Fruit fly (Drosophila melanogaster): ENCODE results near the gene eEF1gamma.

eEF1gamma gene

dm6 chr3R:29216484-29216863, 3.5 kb upstream of the eEF1gamma start (continued):
- no peak for TF ChIP-seq Fer1 (GFP tag; optimal IDR thresholded peaks at IDR 0.05)
- TF ChIP-seq sc (optimal IDR thresholded peaks at IDR 0.05) = no peak
- no peak for TF ChIP-seq sc (GFP tag; optimal IDR thresholded peaks at IDR 0.05)
- TF ChIP-seq ewg (GFP tag; optimal IDR thresholded peaks at IDR 0.05) = no peak
- no peak for TF ChIP-seq abd-A (tag; optimal IDR thresholded peaks at IDR 0.05)
- peak; percentile 7 for TF ChIP-seq sens (GFP tag)
- TF ChIP-seq Med (GFP tag) = peak; percentile 1

dm6 chr3R:29217309-29217708, 2.7 kb upstream of the eEF1gamma start:
- TF ChIP-seq ssp (GFP tag; IDR thresholded peaks at IDR 0.05) = no peak
- TF ChIP-seq twi (tag; optimal IDR thresholded peaks at IDR 0.05) = peak; percentile 3
- no peak for TF ChIP-seq ems (GFP tag; optimal IDR thresholded peaks at IDR 0.05)
- no peak for TF ChIP-seq CG11723 (GFP tag; optimal IDR thresholded peaks at IDR 0.05)
- TF ChIP-seq kah (GFP tag; optimal IDR thresholded peaks at IDR 0.05) = no peak
- TF ChIP-seq Mad (GFP tag; optimal IDR thresholded peaks at IDR 0.05) = no peak
- no peak for TF ChIP-seq pita (GFP tag; optimal IDR thresholded peaks at IDR 0.05)
- peak; percentile 14; the same call in 1 of the 2 replicates for TF ChIP-seq chm (GFP tag; IDR thresholded peaks at IDR 0.05)
- TF ChIP-seq gcm (GFP tag; optimal IDR thresholded peaks at IDR 0.05) = peak; percentile 92
- peak; percentile 72 for TF ChIP-seq sens (GFP tag)

- no peak for TF ChIP-seq Gug (GFP tag; IDR thresholded peaks at IDR 0.05)
- peak; percentile 37 for TF ChIP-seq CG10979 (tag; optimal IDR thresholded peaks at IDR 0.05)
- no peak for TF ChIP-seq Sry-δ (GFP tag; optimal IDR thresholded peaks at IDR 0.05)
- peak; percentile 29 for TF ChIP-seq CG12391 (tag; optimal IDR thresholded peaks at IDR 0.05)
- TF ChIP-seq row (GFP tag; IDR thresholded peaks at IDR 0.05) = 0 out of 3 replicates have a peak, but pooled peaks have one; percentile 13
- peak; percentile 7 for TF ChIP-seq CG10267 (tag; optimal IDR thresholded peaks at IDR 0.05)
- TF ChIP-seq CG31365 (tag; optimal IDR thresholded peaks at IDR 0.05) = no peak
- TF ChIP-seq CG31441 (GFP tag; IDR thresholded peaks at IDR 0.05) = peak; percentile 50
- TF ChIP-seq ara (GFP tag; IDR thresholded peaks at IDR 0.05) = peak; percentile 6; the same call in 1 of the 2 replicates
- TF ChIP-seq Sox102F (GFP tag; optimal IDR thresholded peaks at IDR 0.05) = peak; percentile 23
- TF ChIP-seq fd96Cb (tag; optimal IDR thresholded peaks at IDR 0.05) = peak; percentile 11
- peak; percentile 44 for TF ChIP-seq zf30C (GFP tag; optimal IDR thresholded peaks at IDR 0.05)
- peak; percentile 8 for TF ChIP-seq Med (GFP tag)
- peak; percentile 23 for TF ChIP-seq D19A (tag; optimal IDR thresholded peaks at IDR 0.05)
- peak; percentile 33 for TF ChIP-seq CG1603 (tag; optimal IDR thresholded peaks at IDR 0.05)
- TF ChIP-seq CG7372 (GFP tag; IDR thresholded peaks at IDR 0.05) = no peak
- TF ChIP-seq sqz (GFP tag; optimal IDR thresholded peaks at IDR 0.05) = no peak
- TF ChIP-seq dmrt11E (tag; optimal IDR thresholded peaks at IDR 0.05) = peak; percentile 50
- peak; percentile 44 for TF ChIP-seq gem (tag; optimal IDR thresholded peaks at IDR 0.05)
- TF ChIP-seq CG11696 (GFP tag; IDR thresholded peaks at IDR 0.05) = 0 out of 2 replicates have a peak, but pooled peaks have one; percentile 12
- 0 out of 3 replicates have a peak, but pooled peaks have one; percentile 15 for TF ChIP-seq CG17361 (GFP tag; IDR thresholded peaks at IDR 0.05)
- TF ChIP-seq CG18262 (tag; optimal IDR thresholded peaks at IDR 0.05) = peak; percentile 57
- TF ChIP-seq CG14710 (tag; optimal IDR thresholded peaks at IDR 0.05) = peak; percentile 15
- TF ChIP-seq nmo (GFP tag; optimal IDR thresholded peaks at IDR 0.05) = peak; percentile 10
- TF ChIP-seq dmrt99B (tag; optimal IDR thresholded peaks at IDR 0.05) = peak; percentile 48
- peak; percentile 5 for TF ChIP-seq unpg (GFP tag; optimal IDR thresholded peaks at IDR 0.05)
- TF ChIP-seq MTF-1 (GFP tag; optimal IDR thresholded peaks at IDR 0.05; ENCODE audit: borderline replicate concordance) = no peak
- no peak for TF ChIP-seq tap (tag; optimal IDR thresholded peaks at IDR 0.05)
- peak; percentile 66 for TF ChIP-seq sens (GFP tag)
- TF ChIP-seq bsh (GFP tag; optimal IDR thresholded peaks at IDR 0.05) = peak in 1 of 2 experiments; percentile 48
- TF ChIP-seq CG18476 (GFP tag; optimal IDR thresholded peaks at IDR 0.05) = no peak
- peak; percentile 28 for TF ChIP-seq Blimp-1 (GFP tag; optimal IDR thresholded peaks at IDR 0.05)
- no peak for TF ChIP-seq CG17568 (GFP tag; optimal IDR thresholded peaks at IDR 0.05)
- TF ChIP-seq Xrp1 (GFP tag; IDR thresholded peaks at IDR 0.05) = 0 out of 2 replicates have a peak, but pooled peaks have one; percentile 33
Measured at dm6 chr3R:29218001-29218400, 2.0 kb upstream of the eEF1gamma start.

All from whole organism, embryonic.